Worm (Caenorhabditis elegans) whole organism, L4/young adult: ENCODE measurements around the gene rgs-5.

ENCODE experiments used
- W03F9.2 ChIP-seq: fragments of 150-350 bp; optimal IDR thresholded peaks from 2 replicates; lab custom pipeline; 2014; ENCODE audit warnings: missing biosample characterization, missing genetic modification characterization
- him-1 ChIP-seq: sonication (generic microtip); optimal IDR thresholded peaks from 2 replicates; lab custom pipeline; 2016; ENCODE audit warnings: missing genotype, missing genetic modification reagents, missing genetic modification characterization, missing compliant biosample characterization

DNA sequence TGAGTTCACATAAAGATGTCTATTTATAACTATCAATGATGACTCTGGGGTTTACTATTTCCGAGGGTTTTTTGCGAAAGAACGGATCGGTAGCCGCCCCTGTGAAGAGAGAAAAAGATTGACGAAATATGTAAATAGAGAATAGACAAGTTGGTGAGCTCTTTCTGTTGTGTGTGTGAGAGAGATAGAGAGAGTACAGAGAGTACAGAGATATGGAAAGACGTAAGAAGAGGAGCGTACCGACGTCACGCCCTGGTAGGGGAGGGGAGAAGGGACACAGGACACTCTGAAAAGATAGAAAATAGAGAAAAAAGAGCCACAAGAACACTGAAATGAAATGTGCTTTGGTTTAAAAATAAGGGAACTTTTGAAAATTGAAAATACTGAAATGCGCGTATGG is 10.1 kb upstream of the rgs-5 start:
- TF ChIP-seq him-1 (tag; lab: Kevin White, UChicago): no peak
- no peak for TF ChIP-seq W03F9.2 (tag; lab: Kevin White, UChicago)
